Worm (Caenorhabditis elegans) whole organism, young adult: ENCODE measurements around the gene W08F4.12.

Experiments used
- B0019.2 ChIP-seq: fragments of 200-800 bp; sonication (Bioruptor generic); conservative IDR thresholded peaks from 2 replicates; pipeline ENCODE4 v1.3.6; 2022; ENCODE audit warnings: missing genetic modification reagents, missing genetic modification characterization, missing compliant biosample characterization
- B0035.1 ChIP-seq: sonication (generic microtip); optimal IDR thresholded peaks from 2 replicates; lab custom pipeline; 2016; ENCODE audit warnings: missing genetic modification characterization, mild to moderate bottlenecking, missing compliant biosample characterization, missing genotype, missing genetic modification reagents
- D2030.7 ChIP-seq: fragments of 200-800 bp; sonication (Bioruptor generic); IDR thresholded peaks from 2 replicates; pipeline ENCODE4 v1.3.6; 2022; ENCODE audit warnings: missing genetic modification reagents, missing genetic modification characterization, missing compliant biosample characterization
- F10E7.11 ChIP-seq: sonication (generic microtip); optimal IDR thresholded peaks from 2 replicates; lab custom pipeline; 2017; ENCODE audit warnings: mild to moderate bottlenecking, missing genetic modification characterization, moderate library complexity, missing compliant biosample characterization
- F33H1.4 ChIP-seq: fragments of 200-800 bp; sonication (Bioruptor generic); IDR thresholded peaks from 2 replicates; pipeline ENCODE4 v1.3.6; 2022; ENCODE audit warnings: missing genetic modification reagents, missing genetic modification characterization, missing compliant biosample characterization
- F55B11.4 ChIP-seq: sonication (generic microtip); optimal IDR thresholded peaks from 2 replicates; lab custom pipeline; 2016; ENCODE audit warnings: missing compliant biosample characterization, missing genetic modification characterization, borderline replicate concordance; ENCODE audit not compliant: insufficient read depth
- T26A5.8 ChIP-seq: sonication (generic microtip); optimal IDR thresholded peaks from 2 replicates; lab custom pipeline; 2016; ENCODE audit warnings: missing genetic modification characterization, missing compliant biosample characterization
- Y53G8AR.9 ChIP-seq: fragments of 200-800 bp; sonication (Bioruptor generic); conservative IDR thresholded peaks from 2 replicates; pipeline ENCODE4 v1.3.6; 2022; ENCODE audit warnings: missing genetic modification reagents, missing genetic modification characterization, missing compliant biosample characterization
- Y56A3A.18 ChIP-seq: fragments of 200-800 bp; sonication (Bioruptor generic); IDR thresholded peaks from 2 replicates; pipeline ENCODE4 v1.3.6; 2022; ENCODE audit warnings: missing genetic modification reagents, missing genetic modification characterization, missing compliant biosample characterization
- athp-1 ChIP-seq: sonication (generic microtip); optimal IDR thresholded peaks from 2 replicates; lab custom pipeline; 2017; ENCODE audit warnings: mild to moderate bottlenecking, missing genetic modification characterization, missing compliant biosample characterization
- attf-3 ChIP-seq: fragments of 200-800 bp; sonication (Bioruptor generic); conservative IDR thresholded peaks from 2 replicates; pipeline ENCODE4 v1.3.6; 2022; ENCODE audit warnings: missing genetic modification reagents, missing genetic modification characterization, missing compliant biosample characterization
- bed-2 ChIP-seq: fragments of 200-800 bp; sonication (Bioruptor generic); IDR thresholded peaks from 2 replicates; pipeline ENCODE4 v1.3.6; 2022; ENCODE audit warnings: missing genetic modification reagents, missing genetic modification characterization, missing compliant biosample characterization
- ceh-27 ChIP-seq: fragments of 200-800 bp; sonication (Bioruptor generic); optimal IDR thresholded peaks from 2 replicates; lab custom pipeline; 2018; ENCODE audit warnings: mild to moderate bottlenecking, missing genetic modification characterization, moderate library complexity, missing compliant biosample characterization
- chd-7 ChIP-seq: sonication (generic microtip); optimal IDR thresholded peaks from 2 replicates; lab custom pipeline; 2016; ENCODE audit warnings: mild to moderate bottlenecking, missing genetic modification characterization, moderate library complexity, missing compliant biosample characterization
- dox-1 ChIP-seq: fragments of 200-800 bp; sonication (Bioruptor generic); IDR thresholded peaks from 2 replicates; pipeline ENCODE4 v1.3.6; 2022; ENCODE audit warnings: missing genetic modification reagents, missing genetic modification characterization, missing compliant biosample characterization
- dpl-1 ChIP-seq: fragments of 150-350 bp; optimal IDR thresholded peaks from 2 replicates; lab custom pipeline; 2014; ENCODE audit warnings: missing biosample characterization, missing genetic modification reagents, missing genetic modification characterization
- efl-1 ChIP-seq: fragments of 150-350 bp; optimal IDR thresholded peaks from 2 replicates; lab custom pipeline; 2014; ENCODE audit warnings: missing biosample characterization, missing genetic modification reagents, missing genetic modification characterization
- egl-44 ChIP-seq: fragments of 200-800 bp; sonication (Bioruptor generic); IDR thresholded peaks from 2 replicates; pipeline ENCODE4 v1.3.6; 2022; ENCODE audit warnings: missing genetic modification reagents, missing genetic modification characterization, missing compliant biosample characterization
- ekl-4 ChIP-seq: fragments of 200-800 bp; sonication (Bioruptor generic); IDR thresholded peaks from 2 replicates; pipeline ENCODE4 v1.3.6; 2022; ENCODE audit warnings: missing genetic modification reagents, missing genetic modification characterization, missing compliant biosample characterization
- fkh-3 ChIP-seq: sonication (generic microtip); optimal IDR thresholded peaks from 2 replicates; lab custom pipeline; 2016; ENCODE audit warnings: mild to moderate bottlenecking, missing genetic modification characterization, missing compliant biosample characterization
- hmg-1.2 ChIP-seq: fragments of 200-800 bp; sonication (Bioruptor generic); IDR thresholded peaks from 2 replicates; pipeline ENCODE4 v1.3.6; 2022; ENCODE audit warnings: missing genetic modification reagents, missing genetic modification characterization, missing compliant biosample characterization
- lag-1 ChIP-seq: fragments of 200-800 bp; sonication (Bioruptor generic); IDR thresholded peaks from 2 replicates; pipeline ENCODE4 v1.3.6; 2022; ENCODE audit warnings: missing genetic modification reagents, missing genetic modification characterization, missing compliant biosample characterization
- let-607 ChIP-seq, 2 experiments: fragments of 200-800 bp in 1 of 2; sonication (Bioruptor generic) in 1 of 2; sonication (generic microtip) in 1 of 2; optimal IDR thresholded peaks; 2 replicates each; lab custom pipeline; 2016 to 2018; ENCODE audit warnings: mild to moderate bottlenecking in 2 of 2, missing compliant biosample characterization in 2 of 2, missing genetic modification characterization in 2 of 2, moderate library complexity in 2 of 2, missing genotype in 1 of 2
- lin-26 ChIP-seq: fragments of 200-800 bp; sonication (Bioruptor generic); IDR thresholded peaks from 2 replicates; pipeline ENCODE4 v1.3.6; 2022; ENCODE audit warnings: missing genetic modification reagents, missing genetic modification characterization, missing compliant biosample characterization
- lin-40 ChIP-seq: sonication (generic microtip); optimal IDR thresholded peaks from 2 replicates; lab custom pipeline; 2016; ENCODE audit warnings: missing genetic modification characterization, mild to moderate bottlenecking, missing compliant biosample characterization, missing genotype, missing genetic modification reagents
- lin-54 ChIP-seq: fragments of 200-800 bp; sonication (Bioruptor generic); optimal IDR thresholded peaks from 2 replicates; lab custom pipeline; 2018; ENCODE audit warnings: mild to moderate bottlenecking, missing genetic modification characterization, missing compliant biosample characterization
- lir-1 ChIP-seq: fragments of 200-800 bp; sonication (Bioruptor generic); conservative IDR thresholded peaks from 2 replicates; pipeline ENCODE4 v1.3.6; 2022; ENCODE audit warnings: missing genetic modification reagents, missing genetic modification characterization, missing compliant biosample characterization
- lsl-1 ChIP-seq: fragments of 200-800 bp; sonication (Bioruptor generic); optimal IDR thresholded peaks from 2 replicates; lab custom pipeline; 2018; ENCODE audit warnings: mild to moderate bottlenecking, missing genetic modification characterization, moderate library complexity, missing compliant biosample characterization
- madf-10 ChIP-seq: sonication (generic microtip); optimal IDR thresholded peaks from 2 replicates; lab custom pipeline; 2016; ENCODE audit warnings: mild to moderate bottlenecking, missing genetic modification characterization, missing compliant biosample characterization
- madf-6 ChIP-seq: fragments of 200-800 bp; sonication (Bioruptor generic); IDR thresholded peaks from 2 replicates; pipeline ENCODE4 v1.3.6; 2022; ENCODE audit warnings: missing genetic modification reagents, missing genetic modification characterization, missing compliant biosample characterization
- madf-8 ChIP-seq: fragments of 200-800 bp; sonication (Bioruptor generic); conservative IDR thresholded peaks from 2 replicates; pipeline ENCODE4 v1.3.6; 2022; ENCODE audit warnings: missing genetic modification reagents, missing genetic modification characterization, missing compliant biosample characterization
- mel-28 ChIP-seq: sonication (generic microtip); optimal IDR thresholded peaks from 2 replicates; lab custom pipeline; 2016; ENCODE audit warnings: borderline replicate concordance, mild to moderate bottlenecking, missing genetic modification characterization, missing compliant biosample characterization
- nfyb-1 ChIP-seq: fragments of 200-800 bp; sonication (Bioruptor generic); IDR thresholded peaks from 2 replicates; pipeline ENCODE4 v1.3.6; 2022; ENCODE audit warnings: missing genetic modification reagents, missing genetic modification characterization, missing compliant biosample characterization
- nhr-27 ChIP-seq: fragments of 200-800 bp; sonication (Bioruptor generic); optimal IDR thresholded peaks from 2 replicates; lab custom pipeline; 2018; ENCODE audit warnings: mild to moderate bottlenecking, missing genetic modification characterization, moderate library complexity, missing compliant biosample characterization
- nhr-80 ChIP-seq: sonication (generic microtip); optimal IDR thresholded peaks from 2 replicates; lab custom pipeline; 2016; ENCODE audit warnings: missing genetic modification characterization, missing compliant biosample characterization
- pha-4 ChIP-seq: fragments of 150-350 bp; sonication (generic microtip); optimal IDR thresholded peaks from 2 replicates; lab custom pipeline; 2014; ENCODE audit warnings: missing biosample characterization, missing genetic modification reagents, missing genetic modification characterization
- rcor-1 ChIP-seq: fragments of 200-800 bp; sonication (Bioruptor generic); IDR thresholded peaks from 2 replicates; pipeline ENCODE4 v1.3.6; 2022; ENCODE audit warnings: missing genetic modification reagents, missing genetic modification characterization, missing compliant biosample characterization
- snpc-1.1 ChIP-seq: sonication (generic microtip); optimal IDR thresholded peaks from 2 replicates; lab custom pipeline; 2017; ENCODE audit warnings: missing genetic modification characterization, mild to moderate bottlenecking, missing compliant biosample characterization, antibody characterized with exemption, moderate library complexity, missing genotype, missing genetic modification reagents; ENCODE audit not compliant: insufficient read depth
- snpc-1.3 ChIP-seq: sonication (generic microtip); optimal IDR thresholded peaks from 2 replicates; lab custom pipeline; 2017; ENCODE audit warnings: missing genetic modification characterization, mild to moderate bottlenecking, missing compliant biosample characterization, antibody characterized with exemption, moderate library complexity, missing genotype, missing genetic modification reagents; ENCODE audit not compliant: insufficient read depth
- snpc-3.4 ChIP-seq: sonication (generic microtip); optimal IDR thresholded peaks from 2 replicates; lab custom pipeline; 2017; ENCODE audit warnings: missing genetic modification characterization, mild to moderate bottlenecking, missing compliant biosample characterization, antibody characterized with exemption, moderate library complexity, missing genotype, missing genetic modification reagents
- tbp1 ChIP-seq: fragments of 200-800 bp; sonication (Bioruptor generic); optimal IDR thresholded peaks from 2 replicates; lab custom pipeline; 2018; ENCODE audit warnings: mild to moderate bottlenecking, missing genetic modification characterization, missing compliant biosample characterization
- tlf-1 ChIP-seq: fragments of 200-800 bp; sonication (Bioruptor generic); optimal IDR thresholded peaks from 2 replicates; lab custom pipeline; 2018; ENCODE audit warnings: mild to moderate bottlenecking, missing genetic modification characterization, missing compliant biosample characterization
- unc-62 ChIP-seq: fragments of 150-350 bp; optimal IDR thresholded peaks from 2 replicates; lab custom pipeline; 2014; ENCODE audit warnings: missing biosample characterization, missing genetic modification reagents, missing genetic modification characterization
- zfh-2 ChIP-seq: fragments of 200-800 bp; sonication (Bioruptor generic); conservative IDR thresholded peaks from 2 replicates; pipeline ENCODE4 v1.3.6; 2022; ENCODE audit warnings: missing genetic modification reagents, missing genetic modification characterization, missing compliant biosample characterization
- ztf-3 ChIP-seq: fragments of 200-800 bp; sonication (Bioruptor generic); optimal IDR thresholded peaks from 2 replicates; lab custom pipeline; 2018; ENCODE audit warnings: mild to moderate bottlenecking, missing genetic modification characterization, missing compliant biosample characterization

Gene W08F4.12

ce11 chrII:581983-582382 is 2.2 kb downstream of the W08F4.12 start (continued):
- TF ChIP-seq chd-7 (tag; lab: Kevin White, UChicago) (no peak), efl-1 (GFP tag; lab: Kevin White, UChicago) (no peak), lir-1 (no peak), B0035.1 (tag; lab: Kevin White, UChicago) (no peak), pha-4 (tag; lab: Kevin White, UChicago) (no peak), attf-3 (no peak), hmg-1.2 (GFP tag; lab: Robert Waterston, UW) (0 out of 2 replicates have a peak, but pooled peaks have one; percentile 20), bed-2 (GFP tag; lab: Robert Waterston, UW) (no peak), unc-62 (no peak), ceh-27 (GFP tag; lab: Kevin White, UChicago) (no peak), nhr-27 (tag; lab: Kevin White, UChicago) (no peak)

ce11 chrII:580189-580643 is 4.0 kb downstream of the W08F4.12 start, which contains the start of the genes cdc-37 and W08F4.3:
Gene cdc-37, minus strand, starts transcription at chrII:580593.
Gene W08F4.3, plus strand, starts transcription at chrII:580602.
- TF ChIP-seq snpc-1.1 (tag; lab: Kevin White, UChicago) (peak; percentile 12), egl-44 (GFP tag; lab: Robert Waterston, UW) (no peak), Y53G8AR.9 (GFP tag; lab: Robert Waterston, UW) (no peak), F10E7.11 (tag; lab: Kevin White, UChicago) (no peak), T26A5.8 (tag; lab: Kevin White, UChicago) (no peak), lir-1 (no peak), dox-1 (GFP tag; lab: Robert Waterston, UW) (peak; percentile 24; the same call in 1 of the 2 replicates), madf-8 (peak; percentile 75), efl-1 (GFP tag; lab: Kevin White, UChicago) (peak; percentile 90), lin-54 (GFP tag; lab: Kevin White, UChicago) (peak; percentile 52), ekl-4 (peak; percentile 27; the same call in 1 of the 2 replicates), B0019.2 (GFP tag; lab: Robert Waterston, UW) (no peak), pha-4 (tag; lab: Kevin White, UChicago) (no peak), F33H1.4 (peak; percentile 60; the same call in 1 of the 2 replicates), snpc-3.4 (tag; lab: Kevin White, UChicago) (peak; percentile 51), lsl-1 (GFP tag; lab: Kevin White, UChicago) (peak; percentile 37), tlf-1 (GFP tag; lab: Kevin White, UChicago) (no peak), lin-40 (tag; lab: Kevin White, UChicago) (no peak), lin-26 (GFP tag; lab: Robert Waterston, UW) (no peak), D2030.7 (GFP tag; lab: Robert Waterston, UW) (peak; percentile 72), madf-10 (tag; lab: Kevin White, UChicago) (no peak), ztf-3 (no peak), attf-3 (no peak), athp-1 (no peak), ceh-27 (GFP tag; lab: Kevin White, UChicago) (no peak), rcor-1 (GFP tag; lab: Robert Waterston, UW) (peak; percentile 19; the same call in 1 of the 2 replicates), nhr-80 (tag; lab: Kevin White, UChicago) (no peak), nfyb-1 (no peak), dpl-1 (GFP tag; lab: Kevin White, UChicago) (peak; percentile 54), lag-1 (GFP tag; lab: Robert Waterston, UW) (no peak), hmg-1.2 (GFP tag; lab: Robert Waterston, UW) (peak; percentile 36; the same call in 1 of the 2 replicates), Y56A3A.18 (GFP tag; lab: Robert Waterston, UW) (no peak), let-607 (tag; optimal IDR thresholded peaks at IDR 0.05; lab: Kevin White, UChicago) (no peak), F55B11.4 (no peak), snpc-1.3 (tag; lab: Kevin White, UChicago) (peak; percentile 27), fkh-3 (tag; lab: Kevin White, UChicago) (no peak), madf-6 (GFP tag; lab: Robert Waterston, UW) (peak; percentile 87), mel-28 (tag; lab: Kevin White, UChicago) (no peak), zfh-2 (GFP tag; lab: Robert Waterston, UW) (no peak), tbp1 (GFP tag; lab: Kevin White, UChicago) (no peak)
